Fruit fly (Drosophila melanogaster) whole organism, embryonic: ENCODE measurements around the gene CG31821.

Experiments
- C15 ChIP-seq: fragments of 200-800 bp; sonication (Bioruptor generic); IDR thresholded peaks from 3 replicates; pipeline ENCODE4 v1.3.6; 2022; ENCODE audit warnings: missing biosample characterization, missing genetic modification characterization
- CG10321 ChIP-seq: fragments of 200-800 bp; sonication (Bioruptor generic); IDR thresholded peaks from 2 replicates; pipeline ENCODE4 v1.3.6; 2022; ENCODE audit warnings: missing biosample characterization, missing genetic modification characterization
- CG10366 ChIP-seq: fragments of 200-800 bp; sonication (Bioruptor generic); IDR thresholded peaks from 2 replicates; pipeline ENCODE4 v1.3.6; 2022; ENCODE audit warnings: missing biosample characterization, missing genetic modification characterization
- CG11247 ChIP-seq: fragments of 200-800 bp; sonication (Bioruptor generic); IDR thresholded peaks from 2 replicates; pipeline ENCODE4 v1.3.6; 2022; ENCODE audit warnings: missing biosample characterization, missing genetic modification characterization
- CG12391 ChIP-seq: fragments of 200-800 bp; sonication (Bioruptor generic); optimal IDR thresholded peaks from 3 replicates; lab custom pipeline; 2018; ENCODE audit warnings: missing biosample characterization, mild to moderate bottlenecking, missing genetic modification characterization, moderate library complexity
- CG13894 ChIP-seq: fragments of 200-800 bp; sonication (Bioruptor generic); optimal IDR thresholded peaks from 3 replicates; lab custom pipeline; 2018; ENCODE audit warnings: missing biosample characterization, mild to moderate bottlenecking, missing genetic modification characterization, moderate library complexity
- CG14667 ChIP-seq: fragments of 200-800 bp; sonication (Bioruptor generic); IDR thresholded peaks from 2 replicates; pipeline ENCODE4 v1.3.6; 2022; ENCODE audit warnings: missing biosample characterization, missing genetic modification characterization
- CG15479 ChIP-seq: fragments of 200-800 bp; sonication (Bioruptor generic); optimal IDR thresholded peaks from 3 replicates; lab custom pipeline; 2019; ENCODE audit warnings: missing biosample characterization, mild to moderate bottlenecking, missing genetic modification characterization, moderate library complexity
- CG1602 ChIP-seq: fragments of 200-800 bp; sonication (Bioruptor generic); optimal IDR thresholded peaks from 3 replicates; lab custom pipeline; 2016; ENCODE audit warnings: missing biosample characterization, missing genetic modification characterization
- CG16779 ChIP-seq: fragments of 200-800 bp; sonication (Bioruptor generic); IDR thresholded peaks from 2 replicates; pipeline ENCODE4 v1.3.6; 2022; ENCODE audit warnings: missing biosample characterization, missing genetic modification characterization
- CG16813 ChIP-seq: fragments of 200-800 bp; sonication (Bioruptor generic); IDR thresholded peaks from 3 replicates; pipeline ENCODE4 v1.3.6; 2022; ENCODE audit warnings: missing biosample characterization, missing genetic modification characterization; ENCODE audit not compliant: partially characterized antibody
- CG1832 ChIP-seq: fragments of 200-800 bp; sonication (Bioruptor generic); optimal IDR thresholded peaks from 2 replicates; lab custom pipeline; 2017; ENCODE audit warnings: missing biosample characterization, mild to moderate bottlenecking, missing genetic modification characterization, inconsistent platforms
- CG30403 ChIP-seq: fragments of 200-800 bp; sonication (Bioruptor generic); optimal IDR thresholded peaks from 3 replicates; lab custom pipeline; 2016; ENCODE audit warnings: missing biosample characterization, missing genetic modification characterization
- CG3281 ChIP-seq: fragments of 200-800 bp; sonication (Bioruptor generic); optimal IDR thresholded peaks from 3 replicates; lab custom pipeline; 2017; ENCODE audit warnings: missing biosample characterization, mild to moderate bottlenecking, missing genetic modification characterization
- CG4282 ChIP-seq: fragments of 200-800 bp; sonication (Bioruptor generic); optimal IDR thresholded peaks from 2 replicates; lab custom pipeline; 2016; ENCODE audit warnings: missing biosample characterization, missing genetic modification characterization
- CG4424 ChIP-seq: fragments of 200-800 bp; sonication (Bioruptor generic); optimal IDR thresholded peaks from 3 replicates; lab custom pipeline; 2016; ENCODE audit warnings: missing biosample characterization, missing genetic modification characterization
- CG6254 ChIP-seq: fragments of 200-800 bp; sonication (Bioruptor generic); optimal IDR thresholded peaks from 3 replicates; lab custom pipeline; 2017; ENCODE audit warnings: mild to moderate bottlenecking, missing biosample characterization, missing genetic modification reagents, missing genetic modification characterization
- CG6683 ChIP-seq: fragments of 200-800 bp; sonication (Bioruptor generic); optimal IDR thresholded peaks from 2 replicates; lab custom pipeline; 2017; ENCODE audit warnings: missing biosample characterization, mild to moderate bottlenecking, missing genetic modification characterization, missing genetic modification reagents
- CG7556 ChIP-seq: fragments of 200-800 bp; sonication (Bioruptor generic); optimal IDR thresholded peaks from 2 replicates; lab custom pipeline; 2017; ENCODE audit warnings: missing biosample characterization, mild to moderate bottlenecking, missing genetic modification characterization
- CG7928 ChIP-seq: fragments of 200-800 bp; sonication (Bioruptor generic); optimal IDR thresholded peaks from 2 replicates; lab custom pipeline; 2017; ENCODE audit warnings: missing biosample characterization, mild to moderate bottlenecking, missing genetic modification characterization
- CG8281 ChIP-seq: fragments of 200-800 bp; sonication (Bioruptor generic); optimal IDR thresholded peaks from 2 replicates; lab custom pipeline; 2018; ENCODE audit warnings: missing biosample characterization, mild to moderate bottlenecking, missing genetic modification characterization, moderate library complexity
- D ChIP-seq, 2 experiments: fragments of 200-800 bp in 1 of 2; fragments of >200 bp in 1 of 2; sonication (Bioruptor generic) in 1 of 2; optimal IDR thresholded peaks; 2 replicates in 1 of 2; 3 replicates in 1 of 2; lab custom pipeline; 2017; ENCODE audit warnings: mild to moderate bottlenecking in 1 of 2, missing biosample characterization in 1 of 2, missing genetic modification characterization in 1 of 2, missing genetic modification reagents in 1 of 2
- Dbx ChIP-seq: fragments of 200-800 bp; sonication (Bioruptor generic); IDR thresholded peaks from 3 replicates; pipeline ENCODE4 v1.3.6; 2022; ENCODE audit warnings: missing biosample characterization, missing genetic modification characterization
- Eip74EF ChIP-seq, 2 experiments: fragments of 200-800 bp in 1 of 2; fragments of >200 bp in 1 of 2; sonication (Bioruptor generic) in 1 of 2; optimal IDR thresholded peaks; 2 replicates each; lab custom pipeline; 2017 to 2019; ENCODE audit warnings: missing biosample characterization in 2 of 2, missing genetic modification characterization in 2 of 2, mild to moderate bottlenecking in 1 of 2, moderate library complexity in 1 of 2
- Kr ChIP-seq: fragments of 200-800 bp; sonication (Bioruptor generic); optimal IDR thresholded peaks from 2 replicates; lab custom pipeline; 2017; ENCODE audit warnings: missing biosample characterization, mild to moderate bottlenecking, missing genetic modification characterization
- MESR4 ChIP-seq: fragments of 200-800 bp; sonication (Bioruptor generic); optimal IDR thresholded peaks from 2 replicates; lab custom pipeline; 2018; ENCODE audit warnings: missing biosample characterization, mild to moderate bottlenecking, missing genetic modification characterization, moderate library complexity
- MTF-1 ChIP-seq: fragments of 200-800 bp; sonication (Bioruptor generic); optimal IDR thresholded peaks from 2 replicates; lab custom pipeline; 2018; ENCODE audit warnings: missing biosample characterization, mild to moderate bottlenecking, missing genetic modification characterization, borderline replicate concordance
- Mad ChIP-seq: fragments of 200-800 bp; sonication (Bioruptor generic); optimal IDR thresholded peaks from 2 replicates; lab custom pipeline; 2016; ENCODE audit warnings: missing biosample characterization, missing genetic modification characterization
- Med ChIP-seq: fragments of 200-800 bp; sonication (Bioruptor generic); peaks from one replicate; lab custom pipeline; 2016; ENCODE audit warnings: missing biosample characterization, missing genetic modification characterization, mild to moderate bottlenecking, inconsistent platforms, moderate library complexity
- Taf1 ChIP-seq: fragments of 200-800 bp; sonication (Bioruptor generic); IDR thresholded peaks from 2 replicates; pipeline ENCODE4 v1.3.6; 2022; ENCODE audit warnings: missing biosample characterization, missing genetic modification characterization
- Tbp ChIP-seq: fragments of >200 bp; optimal IDR thresholded peaks from 2 replicates; lab custom pipeline; 2018; ENCODE audit warnings: missing biosample characterization, missing genetic modification characterization
- Xbp1 ChIP-seq: fragments of 200-800 bp; sonication (Bioruptor generic); optimal IDR thresholded peaks from 3 replicates; lab custom pipeline; 2016; ENCODE audit warnings: missing biosample characterization, mild to moderate bottlenecking, missing genetic modification characterization
- bcd ChIP-seq: fragments of 200-800 bp; sonication (Bioruptor generic); optimal IDR thresholded peaks from 2 replicates; lab custom pipeline; 2017; ENCODE audit warnings: missing biosample characterization, mild to moderate bottlenecking, missing genetic modification characterization
- br ChIP-seq: fragments of >200 bp; optimal IDR thresholded peaks from 2 replicates; lab custom pipeline; 2017
- fd3F ChIP-seq: fragments of 200-800 bp; sonication (Bioruptor generic); optimal IDR thresholded peaks from 2 replicates; lab custom pipeline; 2018; ENCODE audit warnings: missing biosample characterization, mild to moderate bottlenecking, missing genetic modification characterization, moderate library complexity
- jigr1 ChIP-seq: fragments of 200-800 bp; sonication (Bioruptor generic); IDR thresholded peaks from 3 replicates; pipeline ENCODE4 v1.3.6; 2022; ENCODE audit warnings: missing biosample characterization, missing genetic modification characterization
- kay ChIP-seq: fragments of 200-800 bp; sonication (Bioruptor generic); optimal IDR thresholded peaks from 2 replicates; lab custom pipeline; 2016; ENCODE audit warnings: missing biosample characterization, missing genetic modification characterization
- lbe ChIP-seq: fragments of 200-800 bp; sonication (Bioruptor generic); optimal IDR thresholded peaks from 2 replicates; lab custom pipeline; 2016; ENCODE audit warnings: missing biosample characterization, mild to moderate bottlenecking, missing genetic modification characterization
- mld ChIP-seq: fragments of 200-800 bp; sonication (Bioruptor generic); IDR thresholded peaks from 3 replicates; pipeline ENCODE4 v1.3.6; 2022; ENCODE audit warnings: missing biosample characterization, missing genetic modification characterization; ENCODE audit not compliant: partially characterized antibody
- nau ChIP-seq: fragments of 200-800 bp; sonication (Bioruptor generic); optimal IDR thresholded peaks from 3 replicates; lab custom pipeline; 2017; ENCODE audit warnings: missing biosample characterization, mild to moderate bottlenecking, missing genetic modification characterization, missing genetic modification reagents
- onecut ChIP-seq: fragments of 200-800 bp; sonication (Bioruptor generic); IDR thresholded peaks from 2 replicates; pipeline ENCODE4 v1.3.6; 2022; ENCODE audit warnings: missing biosample characterization, missing genetic modification characterization
- pho ChIP-seq: fragments of 200-800 bp; sonication (Bioruptor generic); optimal IDR thresholded peaks from 2 replicates; lab custom pipeline; 2016; ENCODE audit warnings: missing biosample characterization, missing genetic modification characterization
- sd ChIP-seq: fragments of 200-800 bp; sonication (Bioruptor generic); optimal IDR thresholded peaks from 3 replicates; lab custom pipeline; 2018; ENCODE audit warnings: missing biosample characterization, mild to moderate bottlenecking, missing genetic modification characterization, moderate library complexity
- sim ChIP-seq: fragments of 200-800 bp; sonication (Bioruptor generic); IDR thresholded peaks from 2 replicates; pipeline ENCODE4 v1.3.6; 2022; ENCODE audit warnings: missing biosample characterization, missing genetic modification characterization
- sob ChIP-seq: fragments of 200-800 bp; sonication (Bioruptor generic); IDR thresholded peaks from 2 replicates; pipeline ENCODE4 v1.3.6; 2022; ENCODE audit warnings: missing biosample characterization, missing genetic modification characterization
- tin ChIP-seq: fragments of 200-800 bp; sonication (Bioruptor generic); optimal IDR thresholded peaks from 3 replicates; lab custom pipeline; 2016; ENCODE audit warnings: missing biosample characterization, missing genetic modification characterization
- vvl ChIP-seq: fragments of 200-800 bp; sonication (Bioruptor generic); IDR thresholded peaks from 2 replicates; pipeline ENCODE4 v1.3.6; 2022; ENCODE audit warnings: missing biosample characterization, missing genetic modification characterization
- wek ChIP-seq: fragments of 200-800 bp; sonication (Bioruptor generic); optimal IDR thresholded peaks from 3 replicates; lab custom pipeline; 2018; ENCODE audit warnings: missing biosample characterization, mild to moderate bottlenecking, missing genetic modification characterization, moderate library complexity
- z ChIP-seq: fragments of 200-800 bp; sonication (Bioruptor generic); IDR thresholded peaks from 3 replicates; pipeline ENCODE4 v1.3.6; 2022; ENCODE audit warnings: missing biosample characterization, missing genetic modification characterization

CG31821 gene

dm6 chr2L:15908496-15909276 is 6.5 kb upstream of the CG31821 start (continued):
- TF ChIP-seq fd3F (GFP tag; lab: Kevin White, UChicago), result peak; percentile 37
- no peak for TF ChIP-seq wek
- TF ChIP-seq CG4424 (GFP tag; lab: Kevin White, UChicago), result peak; percentile 15
- TF ChIP-seq D (optimal IDR thresholded peaks at IDR 0.05; lab: Kevin White, UChicago), result no peak
- peak; percentile 37 for TF ChIP-seq D (GFP tag; optimal IDR thresholded peaks at IDR 0.05; lab: Kevin White, UChicago)
- peak; percentile 37 for TF ChIP-seq CG1602 (GFP tag; lab: Kevin White, UChicago)
- peak; percentile 10 for TF ChIP-seq bcd (GFP tag; lab: Kevin White, UChicago)
- peak; percentile 12 for TF ChIP-seq CG30403 (GFP tag; lab: Kevin White, UChicago)
- TF ChIP-seq sd, result peak; percentile 91
- TF ChIP-seq MESR4, result no peak
- TF ChIP-seq CG11247 (GFP tag; lab: Robert Waterston, UW), result no peak
- no peak for TF ChIP-seq CG14667 (GFP tag; lab: Robert Waterston, UW)
- no peak for TF ChIP-seq kay (GFP tag; lab: Kevin White, UChicago)
- TF ChIP-seq vvl (GFP tag; lab: Robert Waterston, UW), result peak; percentile 74
- peak; percentile 67 for TF ChIP-seq CG12391 (tag; lab: Kevin White, UChicago)
- TF ChIP-seq CG1832 (GFP tag; lab: Kevin White, UChicago), result peak; percentile 44
- peak; percentile 42 for TF ChIP-seq onecut (GFP tag; lab: Robert Waterston, UW)
- TF ChIP-seq Xbp1, result peak; percentile 1
- peak; percentile 40 for TF ChIP-seq sob (GFP tag; lab: Robert Waterston, UW)
- no peak for TF ChIP-seq tin
- no peak for TF ChIP-seq lbe (GFP tag; lab: Kevin White, UChicago)
- peak; percentile 88 for TF ChIP-seq Med (GFP tag; lab: Kevin White, UChicago)
- no peak for TF ChIP-seq CG3281 (GFP tag; lab: Kevin White, UChicago)
- peak; percentile 35 for TF ChIP-seq CG6254 (GFP tag; lab: Kevin White, UChicago)
- TF ChIP-seq CG4282 (GFP tag; lab: Kevin White, UChicago), result no peak
- no peak for TF ChIP-seq CG7928 (GFP tag; lab: Kevin White, UChicago)
- TF ChIP-seq CG16813, result no peak
- no peak for TF ChIP-seq pho (GFP tag; lab: Kevin White, UChicago)
- TF ChIP-seq Kr (GFP tag; lab: Kevin White, UChicago), result no peak
- peak; percentile 87 for TF ChIP-seq CG13894 (tag; lab: Kevin White, UChicago)
- TF ChIP-seq Eip74EF (GFP tag; optimal IDR thresholded peaks at IDR 0.05; lab: Kevin White, UChicago), result peak in 1 of 2 experiments; percentile 99
- peak; percentile 48; the same call in 1 of the 3 replicates for TF ChIP-seq Dbx (GFP tag; lab: Robert Waterston, UW)
- no peak; the same call in 1 of the 2 replicates for TF ChIP-seq CG10366
- TF ChIP-seq CG7556 (GFP tag; lab: Kevin White, UChicago), result peak; percentile 70
- TF ChIP-seq sim, result no peak
- no peak for TF ChIP-seq CG8281
- no peak for TF ChIP-seq C15 (GFP tag; lab: Robert Waterston, UW)
- TF ChIP-seq br, result no peak
- peak; percentile 9 for TF ChIP-seq CG6683 (GFP tag; lab: Kevin White, UChicago)
- TF ChIP-seq mld (GFP tag; lab: Robert Waterston, UW), result no peak
- TF ChIP-seq MTF-1, result no peak
- TF ChIP-seq Mad (GFP tag; lab: Kevin White, UChicago), result no peak
- TF ChIP-seq nau (GFP tag; lab: Kevin White, UChicago), result peak; percentile 8
- TF ChIP-seq CG16779, result no peak
- no peak for TF ChIP-seq Taf1 (GFP tag; lab: Robert Waterston, UW)
- no peak for TF ChIP-seq CG15479
- TF ChIP-seq Tbp (GFP tag; lab: Kevin White, UChicago), result no peak
- TF ChIP-seq CG10321 (GFP tag; lab: Robert Waterston, UW), result peak; percentile 95
- TF ChIP-seq jigr1, result no peak
- TF ChIP-seq z (GFP tag; lab: Robert Waterston, UW), result 0 out of 3 replicates have a peak, but pooled peaks have one; percentile 26
